Fruit fly (Drosophila melanogaster) whole organism, embryonic: ENCODE measurements around the gene CG12609.

Source experiments
- Antp ChIP-seq: fragments of 200-800 bp; sonication (Bioruptor generic); optimal IDR thresholded peaks from 3 replicates; lab custom pipeline; 2016; ENCODE audit warnings: missing biosample characterization, missing genetic modification characterization
- BEAF-32 ChIP-seq: fragments of 200-800 bp; sonication (Bioruptor generic); optimal IDR thresholded peaks from 3 replicates; lab custom pipeline; 2017; ENCODE audit warnings: missing biosample characterization, missing genetic modification characterization, mild to moderate bottlenecking, moderate library complexity, missing genetic modification reagents
- CG1024 ChIP-seq: fragments of 200-800 bp; sonication (Bioruptor generic); IDR thresholded peaks from 2 replicates; pipeline ENCODE4 v1.3.6; 2022; ENCODE audit warnings: missing biosample characterization, missing genetic modification characterization
- CG10654 ChIP-seq: fragments of 200-800 bp; sonication (Bioruptor generic); optimal IDR thresholded peaks from 2 replicates; lab custom pipeline; 2016; ENCODE audit warnings: missing biosample characterization, missing genetic modification characterization
- CG10959 ChIP-seq: fragments of 200-800 bp; sonication (Bioruptor generic); IDR thresholded peaks from 2 replicates; pipeline ENCODE4 v1.3.6; 2022; ENCODE audit warnings: missing biosample characterization, missing genetic modification characterization
- CG1233 ChIP-seq: fragments of 200-800 bp; sonication (Bioruptor generic); optimal IDR thresholded peaks from 4 replicates; lab custom pipeline; 2018; ENCODE audit warnings: missing biosample characterization, mild to moderate bottlenecking, missing genetic modification characterization
- CG1529 ChIP-seq: fragments of 200-800 bp; sonication (Bioruptor generic); optimal IDR thresholded peaks from 3 replicates; lab custom pipeline; 2018; ENCODE audit warnings: missing biosample characterization, missing genetic modification characterization
- CG15479 ChIP-seq: fragments of 200-800 bp; sonication (Bioruptor generic); optimal IDR thresholded peaks from 3 replicates; lab custom pipeline; 2019; ENCODE audit warnings: missing biosample characterization, mild to moderate bottlenecking, missing genetic modification characterization, moderate library complexity
- CG1603 ChIP-seq: fragments of 200-800 bp; sonication (Bioruptor generic); optimal IDR thresholded peaks from 2 replicates; lab custom pipeline; 2019; ENCODE audit warnings: missing biosample characterization, mild to moderate bottlenecking, missing genetic modification characterization, moderate library complexity
- CG16813 ChIP-seq: fragments of 200-800 bp; sonication (Bioruptor generic); IDR thresholded peaks from 3 replicates; pipeline ENCODE4 v1.3.6; 2022; ENCODE audit warnings: missing biosample characterization, missing genetic modification characterization; ENCODE audit not compliant: partially characterized antibody
- CG17361 ChIP-seq: fragments of 200-800 bp; sonication (Bioruptor generic); IDR thresholded peaks from 3 replicates; pipeline ENCODE4 v1.3.6; 2022; ENCODE audit warnings: missing biosample characterization, missing genetic modification characterization
- CG17829 ChIP-seq: fragments of 200-800 bp; optimal IDR thresholded peaks from 2 replicates; lab custom pipeline; 2019; ENCODE audit warnings: missing biosample characterization, mild to moderate bottlenecking, missing genetic modification characterization, moderate library complexity
- CG2116 ChIP-seq: fragments of 200-800 bp; sonication (Bioruptor generic); optimal IDR thresholded peaks from 3 replicates; lab custom pipeline; 2018; ENCODE audit warnings: missing biosample characterization, mild to moderate bottlenecking, missing genetic modification characterization
- CG33213 ChIP-seq: fragments of 200-800 bp; sonication (Bioruptor generic); optimal IDR thresholded peaks from 3 replicates; lab custom pipeline; 2016; ENCODE audit warnings: missing biosample characterization, missing genetic modification characterization
- CG34224 ChIP-seq: fragments of 200-800 bp; sonication (Bioruptor generic); IDR thresholded peaks from 3 replicates; pipeline ENCODE4 v1.3.6; 2022; ENCODE audit warnings: missing biosample characterization, missing genetic modification characterization; ENCODE audit not compliant: partially characterized antibody
- CG3847 ChIP-seq: fragments of 200-800 bp; sonication (Bioruptor generic); IDR thresholded peaks from 2 replicates; pipeline ENCODE4 v1.3.6; 2022; ENCODE audit warnings: missing biosample characterization, missing genetic modification characterization
- CG4404 ChIP-seq: fragments of 200-800 bp; sonication (Bioruptor generic); IDR thresholded peaks from 2 replicates; pipeline ENCODE4 v1.3.6; 2022; ENCODE audit warnings: missing biosample characterization, missing genetic modification characterization
- CG4617 ChIP-seq: fragments of 200-800 bp; sonication (Bioruptor generic); optimal IDR thresholded peaks from 3 replicates; lab custom pipeline; 2016; ENCODE audit warnings: missing biosample characterization, missing genetic modification characterization, borderline replicate concordance
- CG6272 ChIP-seq: fragments of 200-800 bp; sonication (Bioruptor generic); IDR thresholded peaks from 2 replicates; pipeline ENCODE4 v1.3.6; 2022; ENCODE audit warnings: missing biosample characterization, missing genetic modification characterization
- CG8281 ChIP-seq: fragments of 200-800 bp; sonication (Bioruptor generic); optimal IDR thresholded peaks from 2 replicates; lab custom pipeline; 2018; ENCODE audit warnings: missing biosample characterization, mild to moderate bottlenecking, missing genetic modification characterization, moderate library complexity
- CG8765 ChIP-seq: fragments of 200-800 bp; sonication (Bioruptor generic); IDR thresholded peaks from 2 replicates; pipeline ENCODE4 v1.3.6; 2022; ENCODE audit warnings: missing biosample characterization, missing genetic modification characterization
- CG9876 ChIP-seq: fragments of 200-800 bp; sonication (Bioruptor generic); optimal IDR thresholded peaks from 2 replicates; lab custom pipeline; 2016; ENCODE audit warnings: missing biosample characterization, missing genetic modification characterization
- CHES-1-like ChIP-seq: fragments of 200-800 bp; sonication (Bioruptor generic); optimal IDR thresholded peaks from 2 replicates; lab custom pipeline; 2016; ENCODE audit warnings: missing biosample characterization, missing genetic modification characterization
- Chrac-16 ChIP-seq: fragments of 200-800 bp; sonication (Bioruptor generic); optimal IDR thresholded peaks from 3 replicates; lab custom pipeline; 2016; ENCODE audit warnings: missing biosample characterization, missing genetic modification characterization
- CoRest ChIP-seq: fragments of 200-800 bp; sonication (Bioruptor generic); optimal IDR thresholded peaks from 3 replicates; lab custom pipeline; 2018; ENCODE audit warnings: missing biosample characterization, mild to moderate bottlenecking, missing genetic modification characterization, moderate library complexity
- Deaf1 ChIP-seq: fragments of 200-800 bp; optimal IDR thresholded peaks from 3 replicates; lab custom pipeline; 2019; ENCODE audit warnings: missing biosample characterization, mild to moderate bottlenecking, missing genetic modification characterization, moderate library complexity
- Dp ChIP-seq: fragments of 200-800 bp; sonication (Bioruptor generic); optimal IDR thresholded peaks from 2 replicates; lab custom pipeline; 2018; ENCODE audit warnings: missing biosample characterization, mild to moderate bottlenecking, missing genetic modification characterization, moderate library complexity
- Ets65A ChIP-seq: fragments of 200-800 bp; sonication (Bioruptor generic); peaks from one replicate; lab custom pipeline; 2016; ENCODE audit warnings: missing biosample characterization, missing genetic modification characterization
- Ets97D ChIP-seq: fragments of 200-800 bp; sonication (Bioruptor generic); optimal IDR thresholded peaks from 3 replicates; lab custom pipeline; 2016; ENCODE audit warnings: missing biosample characterization, missing genetic modification characterization
- Hr51 ChIP-seq, 2 experiments: fragments of 200-800 bp; sonication (Bioruptor generic); optimal IDR thresholded peaks; 2 replicates in 1 of 2; 3 replicates in 1 of 2; lab custom pipeline; 2016 to 2018; ENCODE audit warnings: missing biosample characterization in 2 of 2, missing genetic modification characterization in 2 of 2, mild to moderate bottlenecking in 1 of 2, moderate library complexity in 1 of 2
- MESR4 ChIP-seq: fragments of 200-800 bp; sonication (Bioruptor generic); optimal IDR thresholded peaks from 2 replicates; lab custom pipeline; 2018; ENCODE audit warnings: missing biosample characterization, mild to moderate bottlenecking, missing genetic modification characterization, moderate library complexity
- Med ChIP-seq: fragments of 200-800 bp; sonication (Bioruptor generic); peaks from one replicate; lab custom pipeline; 2016; ENCODE audit warnings: missing biosample characterization, missing genetic modification characterization, mild to moderate bottlenecking, inconsistent platforms, moderate library complexity
- Nf-YA ChIP-seq: fragments of 200-800 bp; sonication (Bioruptor generic); IDR thresholded peaks from 2 replicates; pipeline ENCODE4 v1.3.6; 2022; ENCODE audit warnings: missing biosample characterization, missing genetic modification characterization
- Scr ChIP-seq: fragments of 200-800 bp; sonication (Bioruptor generic); IDR thresholded peaks from 2 replicates; pipeline ENCODE4 v1.3.6; 2022; ENCODE audit warnings: missing biosample characterization, missing genetic modification characterization; ENCODE audit not compliant: partially characterized antibody
- bsh ChIP-seq, 2 experiments: fragments of 200-800 bp; sonication (Bioruptor generic); optimal IDR thresholded peaks; 2 replicates each; lab custom pipeline; 2017 to 2018; ENCODE audit warnings: mild to moderate bottlenecking in 2 of 2, missing biosample characterization in 2 of 2, missing genetic modification characterization in 2 of 2, moderate library complexity in 1 of 2
- chinmo ChIP-seq: fragments of 200-800 bp; sonication (Bioruptor generic); IDR thresholded peaks from 4 replicates; pipeline ENCODE4 v1.3.6; 2022; ENCODE audit warnings: missing biosample characterization, missing genetic modification characterization; ENCODE audit not compliant: partially characterized antibody
- crol ChIP-seq: fragments of 200-800 bp; sonication (Bioruptor generic); IDR thresholded peaks from 2 replicates; pipeline ENCODE4 v1.3.6; 2022; ENCODE audit warnings: missing biosample characterization, missing genetic modification characterization
- fd102C ChIP-seq: fragments of 200-800 bp; sonication (Bioruptor generic); optimal IDR thresholded peaks from 2 replicates; lab custom pipeline; 2018; ENCODE audit warnings: missing biosample characterization, mild to moderate bottlenecking, missing genetic modification characterization, moderate library complexity
- gcm ChIP-seq: fragments of 200-800 bp; sonication (Bioruptor generic); optimal IDR thresholded peaks from 2 replicates; lab custom pipeline; 2019; ENCODE audit warnings: missing biosample characterization, mild to moderate bottlenecking, missing genetic modification characterization, moderate library complexity
- lola ChIP-seq, 3 experiments: fragments of >200 bp in 2 of 3; fragments of 200-800 bp in 1 of 3; sonication (Bioruptor generic) in 1 of 3; optimal IDR thresholded peaks; 2 replicates each; lab custom pipeline; 2017 to 2019; ENCODE audit warnings: missing biosample characterization in 3 of 3, missing genetic modification characterization in 3 of 3, mild to moderate bottlenecking in 1 of 3, moderate library complexity in 1 of 3
- slou ChIP-seq: fragments of 200-800 bp; sonication (Bioruptor generic); optimal IDR thresholded peaks from 3 replicates; lab custom pipeline; 2016; ENCODE audit warnings: missing biosample characterization, missing genetic modification characterization
- sna ChIP-seq: fragments of 200-800 bp; sonication (Bioruptor generic); IDR thresholded peaks from 2 replicates; pipeline ENCODE4 v1.3.6; 2022; ENCODE audit warnings: missing biosample characterization, missing genetic modification characterization; ENCODE audit not compliant: partially characterized antibody
- ssp ChIP-seq: fragments of 200-800 bp; sonication (Bioruptor generic); IDR thresholded peaks from 2 replicates; pipeline ENCODE4 v1.3.6; 2022; ENCODE audit warnings: missing biosample characterization, missing genetic modification characterization
- trh ChIP-seq: fragments of 200-800 bp; sonication (Bioruptor generic); optimal IDR thresholded peaks from 2 replicates; lab custom pipeline; 2016; ENCODE audit warnings: missing biosample characterization, missing genetic modification characterization
- unc-4 ChIP-seq: fragments of 200-800 bp; sonication (Bioruptor generic); IDR thresholded peaks from 2 replicates; pipeline ENCODE4 v1.3.6; 2022; ENCODE audit warnings: missing biosample characterization, missing genetic modification characterization; ENCODE audit not compliant: partially characterized antibody
- vfl ChIP-seq: fragments of 200-800 bp; sonication (Bioruptor generic); optimal IDR thresholded peaks from 2 replicates; lab custom pipeline; 2016; ENCODE audit warnings: missing biosample characterization, missing genetic modification characterization
- vnd ChIP-seq: fragments of 200-800 bp; sonication (Bioruptor generic); IDR thresholded peaks from 3 replicates; pipeline ENCODE4 v1.3.6; 2022; ENCODE audit warnings: missing biosample characterization, missing genetic modification characterization; ENCODE audit not compliant: partially characterized antibody
- zfh2 ChIP-seq: fragments of 200-800 bp; sonication (Bioruptor generic); optimal IDR thresholded peaks from 2 replicates; lab custom pipeline; 2016; ENCODE audit warnings: missing biosample characterization, missing genetic modification characterization

The CG12609 gene

dm6 chrX:18788143-18788745 is 40.1 kb upstream of the CG12609 start, which contains the start of the genes CG6961 and S6KL (continued):
- TF ChIP-seq CG10959 (no peak), CG1233 (GFP tag; lab: Kevin White, UChicago) (no peak), Antp (GFP tag; lab: Kevin White, UChicago) (no peak), slou (GFP tag; lab: Kevin White, UChicago) (no peak), Scr (GFP tag; lab: Robert Waterston, UW) (peak; percentile 87), CG15479 (GFP tag; lab: Kevin White, UChicago) (peak; percentile 1), gcm (GFP tag; lab: Kevin White, UChicago) (no peak), CHES-1-like (GFP tag; lab: Kevin White, UChicago) (no peak), CG4617 (GFP tag; lab: Kevin White, UChicago) (peak; percentile 29), sna (GFP tag; lab: Robert Waterston, UW) (0 out of 2 replicates have a peak, but pooled peaks have one; percentile 59), bsh (GFP tag; optimal IDR thresholded peaks at IDR 0.05; lab: Kevin White, UChicago) (no peak), CG2116 (GFP tag; lab: Kevin White, UChicago) (peak; percentile 50), zfh2 (no peak), crol (GFP tag; lab: Robert Waterston, UW) (0 out of 2 replicates have a peak, but pooled peaks have one; percentile 8), trh (GFP tag; lab: Kevin White, UChicago) (no peak), Ets97D (peak; percentile 38), CG8765 (GFP tag; lab: Robert Waterston, UW) (no peak), CG8281 (no peak), vnd (peak; percentile 82), unc-4 (GFP tag; lab: Robert Waterston, UW) (peak; percentile 76), CG33213 (GFP tag; lab: Kevin White, UChicago) (peak; percentile 15), lola (GFP tag; optimal IDR thresholded peaks at IDR 0.05; lab: Kevin White, UChicago) (peak in 2 of 3 experiments; percentile 13 to 88), Nf-YA (GFP tag; lab: Robert Waterston, UW) (no peak), Med (GFP tag; lab: Kevin White, UChicago) (peak; percentile 64), Chrac-16 (GFP tag; lab: Kevin White, UChicago) (no peak), CG4404 (no peak), Ets65A (GFP tag; lab: Kevin White, UChicago) (peak; percentile 86), CG3847 (GFP tag; lab: Robert Waterston, UW) (peak; percentile 43), CoRest (tag; lab: Kevin White, UChicago) (peak; percentile 44), Deaf1 (tag; lab: Kevin White, UChicago) (peak; percentile 21), vfl (GFP tag; lab: Kevin White, UChicago) (no peak), CG1024 (GFP tag; lab: Robert Waterston, UW) (0 out of 2 replicates have a peak, but pooled peaks have one; percentile 34), Dp (GFP tag; lab: Kevin White, UChicago) (peak; percentile 39), Hr51 (GFP tag; optimal IDR thresholded peaks at IDR 0.05; lab: Kevin White, UChicago) (no peak), CG17361 (GFP tag; lab: Robert Waterston, UW) (0 out of 3 replicates have a peak, but pooled peaks have one; percentile 44), CG1603 (peak; percentile 48), fd102C (no peak), CG1529 (GFP tag; lab: Kevin White, UChicago) (no peak), MESR4 (GFP tag; lab: Kevin White, UChicago) (peak; percentile 83), CG34224 (GFP tag; lab: Robert Waterston, UW) (peak; percentile 61; the same call in 2 of the 3 replicates), CG9876 (GFP tag; lab: Kevin White, UChicago) (no peak), chinmo (GFP tag; lab: Robert Waterston, UW) (0 out of 4 replicates have a peak, but pooled peaks have one; percentile 11), BEAF-32 (GFP tag; lab: Kevin White, UChicago) (peak; percentile 93), ssp (GFP tag; lab: Robert Waterston, UW) (peak; percentile 98), CG17829 (tag; lab: Kevin White, UChicago) (peak; percentile 18), CG16813 (GFP tag; lab: Robert Waterston, UW) (peak; percentile 87), CG10654 (no peak), CG6272 (GFP tag; lab: Robert Waterston, UW) (0 out of 2 replicates have a peak, but pooled peaks have one; percentile 22)
